Fruit fly (Drosophila melanogaster): Measurements from ENCODE around the gene CG15599.

CG15599 gene

DNA sequence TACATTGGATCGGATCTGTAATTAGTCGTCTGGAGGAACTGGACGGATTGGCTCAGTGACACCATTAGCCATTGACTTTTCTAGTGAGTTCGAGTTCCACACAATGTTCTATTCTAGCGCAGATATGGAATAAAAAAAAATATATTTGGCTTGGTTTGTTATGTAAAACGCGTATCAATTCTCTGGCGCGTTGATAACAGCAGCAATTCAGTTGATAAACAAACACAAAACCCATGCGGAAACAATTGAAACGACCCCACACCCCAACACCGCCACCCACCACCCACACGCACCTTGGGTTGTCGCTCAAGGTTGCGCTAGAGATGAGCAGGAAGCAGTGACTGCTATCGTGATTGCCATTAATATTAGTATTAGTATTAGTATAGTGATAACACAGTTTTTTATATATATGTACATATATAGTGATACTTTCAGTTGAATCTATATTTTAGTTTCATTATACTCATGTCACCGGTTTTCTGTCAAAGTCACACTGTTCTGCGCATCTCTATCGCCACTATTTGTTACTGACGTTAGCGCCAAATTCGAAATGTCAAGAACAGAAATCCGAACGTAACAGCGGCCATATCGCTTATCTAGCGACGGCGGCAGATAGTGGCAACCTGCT, 9.0 kb upstream of the CG15599 start (continued):
- TF ChIP-seq CG10267 (tag; optimal IDR thresholded peaks at IDR 0.05): peak; percentile 86
- TF ChIP-seq Spps (tag; optimal IDR thresholded peaks at IDR 0.05): peak; percentile 82
- no peak for TF ChIP-seq HLH4C (GFP tag; IDR thresholded peaks at IDR 0.05; ENCODE audit: partially characterized antibody)
- TF ChIP-seq CG12942 (GFP tag; optimal IDR thresholded peaks at IDR 0.05): peak; percentile 85
- peak; percentile 94 for TF ChIP-seq ken (GFP tag; IDR thresholded peaks at IDR 0.05)
- TF ChIP-seq hb (GFP tag; IDR thresholded peaks at IDR 0.05; ENCODE audit: partially characterized antibody): no peak
- TF ChIP-seq inv (GFP tag; IDR thresholded peaks at IDR 0.05; ENCODE audit: partially characterized antibody): 0 out of 2 replicates have a peak, but pooled peaks have one; percentile 16
- peak; percentile 43 for TF ChIP-seq CG10565 (GFP tag; optimal IDR thresholded peaks at IDR 0.05)
- peak; percentile 74 for TF ChIP-seq grn (GFP tag; optimal IDR thresholded peaks at IDR 0.05)
- TF ChIP-seq CG3163 (GFP tag; optimal IDR thresholded peaks at IDR 0.05): no peak
- TF ChIP-seq h (optimal IDR thresholded peaks at IDR 0.05): no peak
- TF ChIP-seq CG7271 (tag; optimal IDR thresholded peaks at IDR 0.05): peak; percentile 79
- peak; percentile 67 for TF ChIP-seq CG4854 (GFP tag; optimal IDR thresholded peaks at IDR 0.05)
- no peak for TF ChIP-seq usp (GFP tag; optimal IDR thresholded peaks at IDR 0.05)
- TF ChIP-seq sqz (GFP tag; optimal IDR thresholded peaks at IDR 0.05): peak; percentile 37
- no peak for TF ChIP-seq CG9876 (GFP tag; optimal IDR thresholded peaks at IDR 0.05)
- no peak for TF ChIP-seq gfzf (GFP tag; optimal IDR thresholded peaks at IDR 0.05)
- no peak for TF ChIP-seq HLHmδ (GFP tag; optimal IDR thresholded peaks at IDR 0.05)
- TF ChIP-seq CG9609 (GFP tag; optimal IDR thresholded peaks at IDR 0.05): no peak
- peak; percentile 39 for TF ChIP-seq pzg (GFP tag; optimal IDR thresholded peaks at IDR 0.05)
- peak; percentile 76 for TF ChIP-seq tio (GFP tag; optimal IDR thresholded peaks at IDR 0.05)
- TF ChIP-seq Usf (GFP tag; optimal IDR thresholded peaks at IDR 0.05): peak; percentile 77
- TF ChIP-seq CG1603 (tag; optimal IDR thresholded peaks at IDR 0.05): peak; percentile 88
- TF ChIP-seq BtbVII (GFP tag; optimal IDR thresholded peaks at IDR 0.05): peak; percentile 94
- no peak for TF ChIP-seq CG16813 (GFP tag; IDR thresholded peaks at IDR 0.05; ENCODE audit: partially characterized antibody)
- TF ChIP-seq CG17612 (GFP tag; IDR thresholded peaks at IDR 0.05): peak; percentile 75
- TF ChIP-seq Sox100B (GFP tag; optimal IDR thresholded peaks at IDR 0.05): peak; percentile 84
- TF ChIP-seq CG8290 (GFP tag; optimal IDR thresholded peaks at IDR 0.05): peak; percentile 86
- TF ChIP-seq CG8290 (tag; optimal IDR thresholded peaks at IDR 0.05): peak in 1 of 2 experiments; percentile 82
- TF ChIP-seq Ets65A (GFP tag): peak; percentile 95
- TF ChIP-seq CG17912 (GFP tag; optimal IDR thresholded peaks at IDR 0.05): peak; percentile 37
- TF ChIP-seq Hand (GFP tag; optimal IDR thresholded peaks at IDR 0.05): peak; percentile 81
- peak; percentile 63 for TF ChIP-seq pnt (GFP tag; optimal IDR thresholded peaks at IDR 0.05)
- TF ChIP-seq Vsx1 (GFP tag; optimal IDR thresholded peaks at IDR 0.05): peak; percentile 79
- TF ChIP-seq MTF-1 (GFP tag; optimal IDR thresholded peaks at IDR 0.05; ENCODE audit: borderline replicate concordance): peak; percentile 85
- TF ChIP-seq croc (GFP tag; conservative IDR thresholded peaks at IDR 0.05): peak; percentile 89
- TF ChIP-seq wek (GFP tag; optimal IDR thresholded peaks at IDR 0.05): no peak
- peak; percentile 83 for TF ChIP-seq Ssrp (tag; optimal IDR thresholded peaks at IDR 0.05)
- peak; percentile 68 to 91 for TF ChIP-seq dpn (GFP tag; optimal IDR thresholded peaks at IDR 0.05)
- peak; percentile 89 for TF ChIP-seq exex (tag; optimal IDR thresholded peaks at IDR 0.05)
- peak; percentile 94 for TF ChIP-seq CG3281 (GFP tag; optimal IDR thresholded peaks at IDR 0.05)
- TF ChIP-seq amos (GFP tag; IDR thresholded peaks at IDR 0.05; ENCODE audit: partially characterized antibody): peak; percentile 20; the same call in 1 of the 2 replicates
- TF ChIP-seq Asciz (GFP tag; optimal IDR thresholded peaks at IDR 0.05): no peak
- TF ChIP-seq Mad (GFP tag; optimal IDR thresholded peaks at IDR 0.05): peak; percentile 62
- TF ChIP-seq E2f1 (GFP tag; IDR thresholded peaks at IDR 0.05): peak; percentile 93
- TF ChIP-seq CG11696 (GFP tag; IDR thresholded peaks at IDR 0.05): peak; percentile 73
- no peak for TF ChIP-seq sima (GFP tag; optimal IDR thresholded peaks at IDR 0.05)
- TF ChIP-seq ato (GFP tag; IDR thresholded peaks at IDR 0.05; ENCODE audit: partially characterized antibody): no peak
- peak; percentile 88 for TF ChIP-seq CG1233 (GFP tag; optimal IDR thresholded peaks at IDR 0.05)
- no peak for TF ChIP-seq jumu (GFP tag; optimal IDR thresholded peaks at IDR 0.05)

Measured in whole organism, embryonic.